Fruit fly (Drosophila melanogaster): ENCODE measurements around the gene TotE.
A peak's percentile ranks its signal among the peaks of the same experiment; 100 is the strongest.

TotE gene

dm6 chr2L:19958520-19959161 is 45.3 kb upstream of the TotE start, which contains the start of gene COX4 (continued):
- no peak for TF ChIP-seq CG3065 (GFP tag; optimal IDR thresholded peaks at IDR 0.05)
- TF ChIP-seq Dref (GFP tag; IDR thresholded peaks at IDR 0.05), result peak; percentile 84
- no peak for TF ChIP-seq rib (GFP tag; IDR thresholded peaks at IDR 0.05)
- TF ChIP-seq salm (tag; optimal IDR thresholded peaks at IDR 0.05), result no peak
- no peak for TF ChIP-seq gcm2 (GFP tag; optimal IDR thresholded peaks at IDR 0.05)
- no peak for TF ChIP-seq CG14050 (GFP tag; IDR thresholded peaks at IDR 0.05)
- TF ChIP-seq Hmx (GFP tag; optimal IDR thresholded peaks at IDR 0.05), result no peak
- no peak for TF ChIP-seq ap (GFP tag; IDR thresholded peaks at IDR 0.05)
- TF ChIP-seq B-H2 (GFP tag; optimal IDR thresholded peaks at IDR 0.05), result peak; percentile 26
- TF ChIP-seq Hand (GFP tag; optimal IDR thresholded peaks at IDR 0.05), result no peak
- no peak for TF ChIP-seq Fer2 (tag; optimal IDR thresholded peaks at IDR 0.05)
- TF ChIP-seq schlank (tag; optimal IDR thresholded peaks at IDR 0.05), result no peak
- TF ChIP-seq Nf-YC (tag; optimal IDR thresholded peaks at IDR 0.05), result no peak
- TF ChIP-seq CG4854 (GFP tag; optimal IDR thresholded peaks at IDR 0.05), result no peak
- TF ChIP-seq CG4617 (GFP tag; optimal IDR thresholded peaks at IDR 0.05; ENCODE audit: borderline replicate concordance), result peak; percentile 26
- no peak for TF ChIP-seq lov (optimal IDR thresholded peaks at IDR 0.05)
- TF ChIP-seq lov (GFP tag; IDR thresholded peaks at IDR 0.05), result no peak
- no peak for TF ChIP-seq CG9609 (GFP tag; optimal IDR thresholded peaks at IDR 0.05)
- no peak for TF ChIP-seq run (tag; optimal IDR thresholded peaks at IDR 0.05)
- TF ChIP-seq CG13296 (GFP tag; optimal IDR thresholded peaks at IDR 0.05), result no peak
- peak; percentile 92 for TF ChIP-seq MESR4 (GFP tag; optimal IDR thresholded peaks at IDR 0.05)
- TF ChIP-seq sr (GFP tag; IDR thresholded peaks at IDR 0.05), result no peak
- TF ChIP-seq CG14860 (GFP tag; IDR thresholded peaks at IDR 0.05; ENCODE audit: partially characterized antibody), result peak; percentile 64
- no peak for TF ChIP-seq CG9437 (GFP tag; optimal IDR thresholded peaks at IDR 0.05)
- TF ChIP-seq hbn (GFP tag; IDR thresholded peaks at IDR 0.05; ENCODE audit: partially characterized antibody), result peak; percentile 51
- no peak for TF ChIP-seq so (GFP tag; IDR thresholded peaks at IDR 0.05)
- TF ChIP-seq tap (tag; optimal IDR thresholded peaks at IDR 0.05), result peak; percentile 13
- TF ChIP-seq CG6654 (GFP tag; optimal IDR thresholded peaks at IDR 0.05), result no peak
- peak; percentile 74; the same call in 1 of the 2 replicates for TF ChIP-seq CG42726 (GFP tag; IDR thresholded peaks at IDR 0.05; ENCODE audit: partially characterized antibody)
- no peak for TF ChIP-seq CG17385 (GFP tag; optimal IDR thresholded peaks at IDR 0.05)
- no peak for TF ChIP-seq vvl (GFP tag; IDR thresholded peaks at IDR 0.05)
- TF ChIP-seq CG17359 (tag; optimal IDR thresholded peaks at IDR 0.05), result peak; percentile 4
- TF ChIP-seq trem (tag; optimal IDR thresholded peaks at IDR 0.05), result peak; percentile 69
- TF ChIP-seq gt (GFP tag; IDR thresholded peaks at IDR 0.05), result no peak
- peak; percentile 24 for TF ChIP-seq nmo (GFP tag; optimal IDR thresholded peaks at IDR 0.05)
- TF ChIP-seq peb (GFP tag; IDR thresholded peaks at IDR 0.05), result no peak
- TF ChIP-seq CG15601 (tag; optimal IDR thresholded peaks at IDR 0.05), result peak; percentile 48
- no peak for TF ChIP-seq disco-r (GFP tag; optimal IDR thresholded peaks at IDR 0.05)
- TF ChIP-seq CG2129 (GFP tag; IDR thresholded peaks at IDR 0.05; ENCODE audit: partially characterized antibody), result peak; percentile 33
- no peak for TF ChIP-seq Med (GFP tag)
- no peak for TF ChIP-seq CG4707 (GFP tag; optimal IDR thresholded peaks at IDR 0.05)
- TF ChIP-seq CG10979 (tag; optimal IDR thresholded peaks at IDR 0.05), result no peak
- no peak for TF ChIP-seq CG17328 (GFP tag; IDR thresholded peaks at IDR 0.05)
- peak; percentile 49; the same call in 1 of the 3 replicates for TF ChIP-seq vnd (GFP tag; IDR thresholded peaks at IDR 0.05; ENCODE audit: partially characterized antibody)
- no peak for TF ChIP-seq bcd (GFP tag; optimal IDR thresholded peaks at IDR 0.05)
- TF ChIP-seq CG13894 (tag; optimal IDR thresholded peaks at IDR 0.05), result no peak
- no peak for TF ChIP-seq Ptx1 (GFP tag; IDR thresholded peaks at IDR 0.05)
- peak; percentile 73 for TF ChIP-seq Scr (GFP tag; IDR thresholded peaks at IDR 0.05; ENCODE audit: partially characterized antibody)
- no peak for TF ChIP-seq CG11504 (tag; optimal IDR thresholded peaks at IDR 0.05)
- peak; percentile 11 for TF ChIP-seq phol (tag; optimal IDR thresholded peaks at IDR 0.05)

Measured in whole organism, embryonic.